Worm (Caenorhabditis elegans) whole organism, L2 larva: ENCODE measurements around the gene acp-3.
"Not testable (repeated sequence)": the region's sequence is repeated elsewhere in the genome, so short reads cannot be mapped to it uniquely, and the experiment has no call there.

Experiments used
- C34F6.9 ChIP-seq: fragments of 150-350 bp; optimal IDR thresholded peaks from 2 replicates; lab custom pipeline; 2014; ENCODE audit warnings: missing biosample characterization, missing genetic modification characterization
- F13H6.1 ChIP-seq: sonication (generic microtip); optimal IDR thresholded peaks from 2 replicates; lab custom pipeline; 2016; ENCODE audit warnings: missing genetic modification characterization, missing compliant biosample characterization
- alr-1 ChIP-seq: fragments of 150-350 bp; optimal IDR thresholded peaks from 2 replicates; lab custom pipeline; 2014; ENCODE audit warnings: missing biosample characterization, missing genetic modification characterization
- aly-2 ChIP-seq: fragments of 150-350 bp; optimal IDR thresholded peaks from 2 replicates; lab custom pipeline; 2014; ENCODE audit warnings: missing biosample characterization, missing genetic modification characterization
- blmp-1 ChIP-seq: sonication (generic microtip); optimal IDR thresholded peaks from 2 replicates; lab custom pipeline; 2017; ENCODE audit warnings: missing genetic modification characterization, mild to moderate bottlenecking, missing compliant biosample characterization, antibody characterized with exemption, moderate library complexity; ENCODE audit not compliant: insufficient read depth
- ceh-16 ChIP-seq: fragments of 150-350 bp; optimal IDR thresholded peaks from 2 replicates; lab custom pipeline; 2014; ENCODE audit warnings: missing biosample characterization, missing genetic modification characterization
- ceh-82 ChIP-seq: fragments of 150-350 bp; optimal IDR thresholded peaks from 2 replicates; lab custom pipeline; 2014; ENCODE audit warnings: missing biosample characterization, missing genetic modification characterization
- crh-2 ChIP-seq: sonication (generic microtip); optimal IDR thresholded peaks from 2 replicates; lab custom pipeline; 2017; ENCODE audit warnings: missing biosample characterization, missing genetic modification characterization
- elt-1 ChIP-seq: fragments of 150-350 bp; optimal IDR thresholded peaks from 2 replicates; lab custom pipeline; 2014; ENCODE audit warnings: missing biosample characterization, missing genetic modification characterization
- elt-3 ChIP-seq: sonication (generic microtip); optimal IDR thresholded peaks from 2 replicates; lab custom pipeline; 2017; ENCODE audit warnings: missing biosample characterization, missing genetic modification characterization
- fos-1 ChIP-seq: fragments of 150-350 bp; optimal IDR thresholded peaks from 2 replicates; lab custom pipeline; 2014; ENCODE audit warnings: missing biosample characterization, missing genetic modification characterization
- gmeb-1 ChIP-seq: fragments of 150-350 bp; optimal IDR thresholded peaks from 2 replicates; lab custom pipeline; 2014; ENCODE audit warnings: missing biosample characterization, missing genetic modification characterization
- lin-11 ChIP-seq: fragments of 150-350 bp; sonication (generic microtip); optimal IDR thresholded peaks from 2 replicates; lab custom pipeline; 2014; ENCODE audit warnings: missing biosample characterization, missing genetic modification characterization, inconsistent platforms, mixed read lengths
- mab-5 ChIP-seq: fragments of 150-350 bp; optimal IDR thresholded peaks from 2 replicates; lab custom pipeline; 2014; ENCODE audit warnings: missing biosample characterization, missing genetic modification characterization
- mbf-1 ChIP-seq: sonication (generic microtip); optimal IDR thresholded peaks from 2 replicates; lab custom pipeline; 2017; ENCODE audit warnings: missing biosample characterization, missing genetic modification characterization
- nhr-10 ChIP-seq: sonication (generic microtip); optimal IDR thresholded peaks from 2 replicates; lab custom pipeline; 2017; ENCODE audit warnings: missing biosample characterization, missing genetic modification characterization
- nhr-12 ChIP-seq: fragments of 150-350 bp; optimal IDR thresholded peaks from 2 replicates; lab custom pipeline; 2014; ENCODE audit warnings: missing biosample characterization, missing genetic modification characterization
- nhr-23 ChIP-seq: fragments of 150-350 bp; optimal IDR thresholded peaks from 2 replicates; lab custom pipeline; 2014; ENCODE audit warnings: missing biosample characterization, missing genetic modification reagents, missing genetic modification characterization
- nhr-237 ChIP-seq: fragments of 150-350 bp; optimal IDR thresholded peaks from 2 replicates; lab custom pipeline; 2014; ENCODE audit warnings: missing biosample characterization, missing genetic modification characterization
- nhr-25 ChIP-seq: fragments of 150-350 bp; sonication (generic microtip); optimal IDR thresholded peaks from 3 replicates; lab custom pipeline; 2014; ENCODE audit warnings: missing biosample characterization, missing genetic modification characterization
- nhr-6 ChIP-seq: fragments of 150-350 bp; optimal IDR thresholded peaks from 2 replicates; lab custom pipeline; 2014; ENCODE audit warnings: missing biosample characterization, missing genetic modification characterization
- nhr-77 ChIP-seq: fragments of 150-350 bp; optimal IDR thresholded peaks from 2 replicates; lab custom pipeline; 2014; ENCODE audit warnings: missing biosample characterization, missing genetic modification characterization
- peb-1 ChIP-seq: fragments of 150-350 bp; optimal IDR thresholded peaks from 2 replicates; lab custom pipeline; 2014; ENCODE audit warnings: missing biosample characterization, missing genetic modification characterization
- skn-1 ChIP-seq: sonication (generic microtip); optimal IDR thresholded peaks from 2 replicates; lab custom pipeline; 2017; ENCODE audit warnings: missing biosample characterization, missing genetic modification characterization
- sma-3 ChIP-seq: sonication (generic microtip); optimal IDR thresholded peaks from 2 replicates; lab custom pipeline; 2016; ENCODE audit warnings: missing genetic modification reagents, missing genetic modification characterization, missing compliant biosample characterization
- unc-39 ChIP-seq: fragments of 150-350 bp; optimal IDR thresholded peaks from 2 replicates; lab custom pipeline; 2014; ENCODE audit warnings: missing biosample characterization, missing genetic modification characterization
- unc-55 ChIP-seq: fragments of 150-350 bp; sonication (generic microtip); optimal IDR thresholded peaks from 3 replicates; lab custom pipeline; 2014; ENCODE audit warnings: missing biosample characterization, missing genetic modification reagents, missing genetic modification characterization
- unc-62 ChIP-seq: fragments of 150-350 bp; optimal IDR thresholded peaks from 2 replicates; lab custom pipeline; 2014; ENCODE audit warnings: missing biosample characterization, missing genetic modification reagents, missing genetic modification characterization
- zag-1 ChIP-seq: fragments of 150-350 bp; optimal IDR thresholded peaks from 2 replicates; lab custom pipeline; 2014; ENCODE audit warnings: missing biosample characterization, missing genetic modification characterization
- ztf-1 ChIP-seq: fragments of 200-800 bp; sonication (Bioruptor generic); conservative IDR thresholded peaks from 2 replicates; pipeline ENCODE4 v1.3.6; 2022; ENCODE audit warnings: missing genetic modification characterization, missing compliant biosample characterization
- ztf-4 ChIP-seq: fragments of 150-350 bp; optimal IDR thresholded peaks from 2 replicates; lab custom pipeline; 2014; ENCODE audit warnings: missing biosample characterization, missing genetic modification characterization

Gene acp-3

ce11 chrII:8420775-8421388, 16.1 kb downstream of the acp-3 start:
- TF ChIP-seq nhr-12 (peak; percentile 85), blmp-1 (no peak), ztf-4 (no peak), nhr-25 (tag; lab: Kevin White, UChicago) (peak; percentile 85), C34F6.9 (no peak)

- TF ChIP-seq ztf-1 (GFP tag; lab: Robert Waterston, UW); aly-2 (tag; lab: Kevin White, UChicago); unc-55 (GFP tag; lab: Kevin White, UChicago): not testable (repeated sequence)
Measured at ce11 chrII:8419798-8420197, 17.1 kb downstream of the acp-3 start, which contains the start of gene F14E5.8. F14E5.8 (plus strand) TSS chrII:8420098.

- TF ChIP-seq mbf-1 (tag; lab: Kevin White, UChicago) (no peak), fos-1 (tag; lab: Kevin White, UChicago) (no peak), nhr-25 (tag; lab: Kevin White, UChicago) (peak; percentile 76), mab-5 (tag; lab: Kevin White, UChicago) (peak; percentile 25), nhr-12 (peak; percentile 81)
Measured at ce11 chrII:8419015-8419414, 17.9 kb downstream of the acp-3 start.

ce11 chrII:8417059-8417668, 19.8 kb downstream of the acp-3 start, which contains the start of gene fdgt-2:
fdgt-2 (plus strand) TSS chrII:8417618.
- TF ChIP-seq nhr-25 (tag; lab: Kevin White, UChicago) (peak; percentile 43), ceh-16 (tag; lab: Kevin White, UChicago) (peak; percentile 77), peb-1 (tag; lab: Kevin White, UChicago) (no peak), crh-2 (tag; lab: Kevin White, UChicago) (no peak), mab-5 (tag; lab: Kevin White, UChicago) (no peak), sma-3 (GFP tag; lab: Kevin White, UChicago) (no peak)
- TF ChIP-seq, all 48 proteins: peak for 2

- TF ChIP-seq zag-1 (tag; lab: Kevin White, UChicago), result no peak
- TF ChIP-seq skn-1 (tag; lab: Kevin White, UChicago), result no peak
- peak; percentile 17 for TF ChIP-seq elt-1 (tag; lab: Kevin White, UChicago)
- peak; percentile 37 for TF ChIP-seq ceh-16 (tag; lab: Kevin White, UChicago)
- TF ChIP-seq unc-62 (GFP tag; lab: Kevin White, UChicago), result no peak
- TF ChIP-seq unc-55 (GFP tag; lab: Kevin White, UChicago), result no peak
- TF ChIP-seq unc-39 (tag; lab: Kevin White, UChicago), result no peak
- TF ChIP-seq, all 48 proteins: peak for 2
Measured at ce11 chrII:8415462-8416037, 21.4 kb downstream of the acp-3 start.

- TF ChIP-seq aly-2 (tag; lab: Kevin White, UChicago) (no peak), lin-11 (tag; lab: Kevin White, UChicago) (no peak), ceh-16 (tag; lab: Kevin White, UChicago) (no peak), ztf-1 (GFP tag; lab: Robert Waterston, UW) (no peak), nhr-77 (tag; lab: Kevin White, UChicago) (no peak), zag-1 (tag; lab: Kevin White, UChicago) (no peak), nhr-237 (no peak), elt-3 (tag; lab: Kevin White, UChicago) (no peak), nhr-10 (tag; lab: Kevin White, UChicago) (no peak), unc-62 (GFP tag; lab: Kevin White, UChicago) (no peak), nhr-6 (tag; lab: Kevin White, UChicago) (no peak)
Measured at ce11 chrII:8415035-8415434, 21.9 kb downstream of the acp-3 start.

- TF ChIP-seq ceh-82 (tag; lab: Kevin White, UChicago), result no peak
- no peak for TF ChIP-seq peb-1 (tag; lab: Kevin White, UChicago)
- no peak for TF ChIP-seq nhr-23 (tag; lab: Kevin White, UChicago)
- TF ChIP-seq lin-11 (tag; lab: Kevin White, UChicago), result no peak
- no peak for TF ChIP-seq elt-3 (tag; lab: Kevin White, UChicago)
- no peak for TF ChIP-seq F13H6.1
- TF ChIP-seq fos-1 (tag; lab: Kevin White, UChicago), result peak; percentile 20
- no peak for TF ChIP-seq alr-1
- TF ChIP-seq gmeb-1 (tag; lab: Kevin White, UChicago), result no peak
- TF ChIP-seq, all 48 proteins: peak for 1
Measured at ce11 chrII:8412935-8413334, 24.0 kb downstream of the acp-3 start.
